Fruit fly (Drosophila melanogaster) whole organism, embryonic: ENCODE results near the gene CG4593.

Experiments
- Atf-2 ChIP-seq: fragments of 200-800 bp; sonication (Bioruptor generic); optimal IDR thresholded peaks from 2 replicates; lab custom pipeline; 2016; ENCODE audit warnings: missing biosample characterization, missing genetic modification characterization
- Bdp1 ChIP-seq: fragments of 200-800 bp; sonication (Bioruptor generic); optimal IDR thresholded peaks from 3 replicates; lab custom pipeline; 2016; ENCODE audit warnings: missing biosample characterization, missing genetic modification characterization
- CG10209 ChIP-seq: fragments of 200-800 bp; sonication (Bioruptor generic); optimal IDR thresholded peaks from 3 replicates; lab custom pipeline; 2017; ENCODE audit warnings: missing biosample characterization, mild to moderate bottlenecking, missing genetic modification characterization, missing genetic modification reagents
- CG10431 ChIP-seq: fragments of 200-800 bp; sonication (Bioruptor generic); optimal IDR thresholded peaks from 3 replicates; lab custom pipeline; 2018; ENCODE audit warnings: missing biosample characterization, mild to moderate bottlenecking, missing genetic modification characterization
- CG10543 ChIP-seq: fragments of 200-800 bp; sonication (Bioruptor generic); optimal IDR thresholded peaks from 3 replicates; lab custom pipeline; 2017; ENCODE audit warnings: missing biosample characterization, mild to moderate bottlenecking, missing genetic modification characterization, moderate library complexity
- CG11085 ChIP-seq: fragments of 200-800 bp; sonication (Bioruptor generic); IDR thresholded peaks from 2 replicates; pipeline ENCODE4 v1.3.6; 2022; ENCODE audit warnings: missing biosample characterization, missing genetic modification characterization
- CG11504 ChIP-seq: fragments of 200-800 bp; sonication (Bioruptor generic); optimal IDR thresholded peaks from 3 replicates; lab custom pipeline; 2019; ENCODE audit warnings: missing biosample characterization, mild to moderate bottlenecking, missing genetic modification characterization, moderate library complexity
- CG11695 ChIP-seq: fragments of 200-800 bp; sonication (Bioruptor generic); IDR thresholded peaks from 3 replicates; pipeline ENCODE4 v1.3.6; 2022; ENCODE audit warnings: missing biosample characterization, missing genetic modification characterization
- CG12942 ChIP-seq: fragments of 200-800 bp; sonication (Bioruptor generic); optimal IDR thresholded peaks from 3 replicates; lab custom pipeline; 2016; ENCODE audit warnings: missing biosample characterization, missing genetic modification characterization
- CG13424 ChIP-seq: fragments of 200-800 bp; sonication (Bioruptor generic); optimal IDR thresholded peaks from 2 replicates; lab custom pipeline; 2019; ENCODE audit warnings: missing biosample characterization, mild to moderate bottlenecking, missing genetic modification characterization, moderate library complexity
- CG13775 ChIP-seq: fragments of 200-800 bp; sonication (Bioruptor generic); optimal IDR thresholded peaks from 3 replicates; lab custom pipeline; 2017; ENCODE audit warnings: missing biosample characterization, mild to moderate bottlenecking, missing genetic modification characterization
- CG1602 ChIP-seq: fragments of 200-800 bp; sonication (Bioruptor generic); optimal IDR thresholded peaks from 3 replicates; lab custom pipeline; 2016; ENCODE audit warnings: missing biosample characterization, missing genetic modification characterization
- CG17802 ChIP-seq: fragments of 200-800 bp; sonication (Bioruptor generic); optimal IDR thresholded peaks from 2 replicates; lab custom pipeline; 2018; ENCODE audit warnings: missing biosample characterization, mild to moderate bottlenecking, missing genetic modification characterization, moderate library complexity
- CG2712 ChIP-seq: fragments of 200-800 bp; optimal IDR thresholded peaks from 3 replicates; lab custom pipeline; 2019; ENCODE audit warnings: missing biosample characterization, mild to moderate bottlenecking, missing genetic modification characterization, moderate library complexity
- CG3847 ChIP-seq: fragments of 200-800 bp; sonication (Bioruptor generic); IDR thresholded peaks from 2 replicates; pipeline ENCODE4 v1.3.6; 2022; ENCODE audit warnings: missing biosample characterization, missing genetic modification characterization
- CG42726 ChIP-seq: fragments of 200-800 bp; sonication (Bioruptor generic); IDR thresholded peaks from 2 replicates; pipeline ENCODE4 v1.3.6; 2022; ENCODE audit warnings: missing biosample characterization, missing genetic modification characterization; ENCODE audit not compliant: partially characterized antibody
- CG6791 ChIP-seq: fragments of 200-800 bp; sonication (Bioruptor generic); IDR thresholded peaks from 3 replicates; pipeline ENCODE4 v1.3.6; 2022; ENCODE audit warnings: missing biosample characterization, missing genetic modification characterization; ENCODE audit not compliant: partially characterized antibody
- CG7271 ChIP-seq: fragments of 200-800 bp; sonication (Bioruptor generic); optimal IDR thresholded peaks from 2 replicates; lab custom pipeline; 2018; ENCODE audit warnings: missing biosample characterization, mild to moderate bottlenecking, missing genetic modification characterization, moderate library complexity
- CG7556 ChIP-seq: fragments of 200-800 bp; sonication (Bioruptor generic); optimal IDR thresholded peaks from 2 replicates; lab custom pipeline; 2017; ENCODE audit warnings: missing biosample characterization, mild to moderate bottlenecking, missing genetic modification characterization
- CG8765 ChIP-seq: fragments of 200-800 bp; sonication (Bioruptor generic); IDR thresholded peaks from 2 replicates; pipeline ENCODE4 v1.3.6; 2022; ENCODE audit warnings: missing biosample characterization, missing genetic modification characterization
- CG9215 ChIP-seq: fragments of 200-800 bp; sonication (Bioruptor generic); IDR thresholded peaks from 2 replicates; pipeline ENCODE4 v1.3.6; 2022; ENCODE audit warnings: missing biosample characterization, missing genetic modification characterization
- Chrac-16 ChIP-seq: fragments of 200-800 bp; sonication (Bioruptor generic); optimal IDR thresholded peaks from 3 replicates; lab custom pipeline; 2016; ENCODE audit warnings: missing biosample characterization, missing genetic modification characterization
- D19A ChIP-seq: fragments of 200-800 bp; optimal IDR thresholded peaks from 3 replicates; lab custom pipeline; 2019; ENCODE audit warnings: missing biosample characterization, mild to moderate bottlenecking, missing genetic modification characterization, moderate library complexity
- D19B ChIP-seq: fragments of 200-800 bp; sonication (Bioruptor generic); optimal IDR thresholded peaks from 2 replicates; lab custom pipeline; 2017; ENCODE audit warnings: missing biosample characterization, mild to moderate bottlenecking, missing genetic modification characterization
- Dip3 ChIP-seq: fragments of 200-800 bp; sonication (Bioruptor generic); optimal IDR thresholded peaks from 3 replicates; lab custom pipeline; 2016; ENCODE audit warnings: missing biosample characterization, missing genetic modification characterization
- Elba2 ChIP-seq: fragments of 200-800 bp; sonication (Bioruptor generic); optimal IDR thresholded peaks from 3 replicates; lab custom pipeline; 2016; ENCODE audit warnings: missing biosample characterization, missing genetic modification characterization
- Hey ChIP-seq: fragments of 200-800 bp; sonication (Bioruptor generic); optimal IDR thresholded peaks from 3 replicates; lab custom pipeline; 2018; ENCODE audit warnings: missing biosample characterization, mild to moderate bottlenecking, missing genetic modification characterization
- Hsf ChIP-seq: fragments of 200-800 bp; sonication (Bioruptor generic); optimal IDR thresholded peaks from 3 replicates; lab custom pipeline; 2016; ENCODE audit warnings: missing biosample characterization, missing genetic modification characterization
- Nf-YC ChIP-seq: fragments of 200-800 bp; optimal IDR thresholded peaks from 3 replicates; lab custom pipeline; 2019; ENCODE audit warnings: missing biosample characterization, mild to moderate bottlenecking, missing genetic modification characterization, moderate library complexity
- Oli ChIP-seq: fragments of 200-800 bp; sonication (Bioruptor generic); optimal IDR thresholded peaks from 2 replicates; lab custom pipeline; 2018; ENCODE audit warnings: missing biosample characterization, mild to moderate bottlenecking, missing genetic modification characterization, moderate library complexity
- Sox102F ChIP-seq: fragments of 200-800 bp; sonication (Bioruptor generic); optimal IDR thresholded peaks from 2 replicates; lab custom pipeline; 2018; ENCODE audit warnings: missing biosample characterization, mild to moderate bottlenecking, missing genetic modification characterization, moderate library complexity
- Usf ChIP-seq: fragments of 200-800 bp; sonication (Bioruptor generic); optimal IDR thresholded peaks from 2 replicates; lab custom pipeline; 2017; ENCODE audit warnings: missing genotype, missing biosample characterization, missing genetic modification characterization
- Xrp1 ChIP-seq: fragments of 200-800 bp; sonication (Bioruptor generic); IDR thresholded peaks from 2 replicates; pipeline ENCODE4 v1.3.6; 2022; ENCODE audit warnings: missing biosample characterization, missing genetic modification characterization
- br ChIP-seq: fragments of >200 bp; optimal IDR thresholded peaks from 2 replicates; lab custom pipeline; 2017
- bsh ChIP-seq, 2 experiments: fragments of 200-800 bp; sonication (Bioruptor generic); optimal IDR thresholded peaks; 2 replicates each; lab custom pipeline; 2017 to 2018; ENCODE audit warnings: mild to moderate bottlenecking in 2 of 2, missing biosample characterization in 2 of 2, missing genetic modification characterization in 2 of 2, moderate library complexity in 1 of 2
- cato ChIP-seq: fragments of 200-800 bp; sonication (Bioruptor generic); optimal IDR thresholded peaks from 2 replicates; lab custom pipeline; 2016; ENCODE audit warnings: missing biosample characterization, missing genetic modification characterization, borderline replicate concordance
- caup ChIP-seq: fragments of 200-800 bp; sonication (Bioruptor generic); optimal IDR thresholded peaks from 3 replicates; lab custom pipeline; 2017; ENCODE audit warnings: missing biosample characterization, mild to moderate bottlenecking, missing genetic modification characterization, moderate library complexity; ENCODE audit not compliant: severe bottlenecking
- chif ChIP-seq, 2 experiments: fragments of 200-800 bp; sonication (Bioruptor generic); optimal IDR thresholded peaks; 3 replicates each; lab custom pipeline; 2016; ENCODE audit warnings: missing biosample characterization in 2 of 2, missing genetic modification characterization in 2 of 2
- corto ChIP-seq: fragments of 200-800 bp; sonication (Bioruptor generic); optimal IDR thresholded peaks from 2 replicates; lab custom pipeline; 2016; ENCODE audit warnings: missing biosample characterization, mild to moderate bottlenecking, missing genetic modification characterization, moderate library complexity
- dysf ChIP-seq: fragments of 200-800 bp; sonication (Bioruptor generic); IDR thresholded peaks from 3 replicates; pipeline ENCODE4 v1.3.6; 2022; ENCODE audit warnings: missing biosample characterization, missing genetic modification characterization
- fd64A ChIP-seq: fragments of 200-800 bp; sonication (Bioruptor generic); optimal IDR thresholded peaks from 3 replicates; lab custom pipeline; 2018; ENCODE audit warnings: missing biosample characterization, mild to moderate bottlenecking, missing genetic modification characterization
- kah ChIP-seq: fragments of 200-800 bp; sonication (Bioruptor generic); optimal IDR thresholded peaks from 2 replicates; lab custom pipeline; 2018; ENCODE audit warnings: missing biosample characterization, mild to moderate bottlenecking, missing genetic modification characterization
- pita ChIP-seq: fragments of 200-800 bp; sonication (Bioruptor generic); optimal IDR thresholded peaks from 2 replicates; lab custom pipeline; 2017; ENCODE audit warnings: missing biosample characterization, mild to moderate bottlenecking, missing genetic modification characterization
- pros ChIP-seq: fragments of 200-800 bp; sonication (Bioruptor generic); optimal IDR thresholded peaks from 3 replicates; lab custom pipeline; 2019; ENCODE audit warnings: missing biosample characterization, mild to moderate bottlenecking, missing genetic modification characterization, moderate library complexity
- pum ChIP-seq: fragments of 200-800 bp; sonication (Bioruptor generic); optimal IDR thresholded peaks from 2 replicates; lab custom pipeline; 2016; ENCODE audit warnings: missing biosample characterization, missing genetic modification characterization
- ro ChIP-seq: fragments of 200-800 bp; sonication (Bioruptor generic); IDR thresholded peaks from 2 replicates; pipeline ENCODE4 v1.3.6; 2022; ENCODE audit warnings: missing biosample characterization, missing genetic modification characterization
- stwl ChIP-seq: fragments of 200-800 bp; sonication (Bioruptor generic); optimal IDR thresholded peaks from 3 replicates; lab custom pipeline; 2018; ENCODE audit warnings: missing biosample characterization, mild to moderate bottlenecking, missing genetic modification characterization, moderate library complexity
- tin ChIP-seq: fragments of 200-800 bp; sonication (Bioruptor generic); optimal IDR thresholded peaks from 3 replicates; lab custom pipeline; 2016; ENCODE audit warnings: missing biosample characterization, missing genetic modification characterization
- unc-4 ChIP-seq: fragments of 200-800 bp; sonication (Bioruptor generic); IDR thresholded peaks from 2 replicates; pipeline ENCODE4 v1.3.6; 2022; ENCODE audit warnings: missing biosample characterization, missing genetic modification characterization; ENCODE audit not compliant: partially characterized antibody
- usp ChIP-seq: fragments of >200 bp; optimal IDR thresholded peaks from 2 replicates; lab custom pipeline; 2017; ENCODE audit warnings: missing biosample characterization, missing genetic modification characterization
- yki ChIP-seq: fragments of >200 bp; optimal IDR thresholded peaks from 3 replicates; lab custom pipeline; 2018
- zen ChIP-seq: fragments of 200-800 bp; sonication (Bioruptor generic); optimal IDR thresholded peaks from 3 replicates; lab custom pipeline; 2018; ENCODE audit warnings: missing biosample characterization, mild to moderate bottlenecking, missing genetic modification characterization, moderate library complexity

Gene CG4593

DNA sequence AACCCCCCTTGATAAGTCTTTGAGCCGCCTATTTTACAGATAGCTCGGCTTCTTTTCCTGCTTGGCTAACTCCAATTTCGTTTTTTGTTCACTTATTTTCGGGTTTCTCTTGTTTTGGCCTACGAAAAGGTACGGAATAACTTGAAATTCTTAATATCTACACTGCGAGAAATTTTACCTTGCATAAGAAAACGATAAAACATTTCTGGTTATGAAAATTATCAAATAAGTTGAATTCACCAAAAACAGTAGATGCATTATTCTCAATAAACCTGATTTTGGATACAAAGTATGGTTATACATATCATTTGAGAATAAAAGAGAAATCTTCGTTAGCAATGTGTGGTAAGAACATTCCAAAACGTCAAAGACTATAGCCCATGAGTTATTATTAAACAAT is 31.6 kb upstream of the CG4593 start (continued):
- TF ChIP-seq CG2712 (tag; lab: Kevin White, UChicago) (peak; percentile 64), CG42726 (GFP tag; lab: Robert Waterston, UW) (no peak), CG10543 (GFP tag; lab: Kevin White, UChicago) (no peak), Bdp1 (GFP tag; lab: Kevin White, UChicago) (no peak), ro (no peak), D19A (tag; lab: Kevin White, UChicago) (peak; percentile 32), Oli (peak; percentile 38), pum (GFP tag; lab: Kevin White, UChicago) (no peak), fd64A (GFP tag; lab: Kevin White, UChicago) (no peak), Chrac-16 (GFP tag; lab: Kevin White, UChicago) (no peak), pita (GFP tag; lab: Kevin White, UChicago) (no peak), Hsf (peak; percentile 42), CG11085 (GFP tag; lab: Robert Waterston, UW) (no peak), CG17802 (tag; lab: Kevin White, UChicago) (no peak), CG9215 (no peak), zen (tag; lab: Kevin White, UChicago) (peak; percentile 25), CG1602 (GFP tag; lab: Kevin White, UChicago) (no peak), yki (lab: Kevin White, UChicago) (no peak), cato (GFP tag; lab: Kevin White, UChicago) (no peak), CG10209 (GFP tag; lab: Kevin White, UChicago) (peak; percentile 7), Sox102F (GFP tag; lab: Kevin White, UChicago) (peak; percentile 50), CG3847 (no peak), CG13775 (peak; percentile 24), D19B (no peak), br (lab: Kevin White, UChicago) (no peak), usp (GFP tag; lab: Kevin White, UChicago) (no peak), Atf-2 (GFP tag; lab: Kevin White, UChicago) (no peak), bsh (GFP tag; optimal IDR thresholded peaks at IDR 0.05; lab: Kevin White, UChicago) (peak in 1 of 2 experiments; percentile 62), dysf (GFP tag; lab: Robert Waterston, UW) (no peak), Dip3 (GFP tag; lab: Kevin White, UChicago) (no peak), unc-4 (no peak), CG7271 (tag; lab: Kevin White, UChicago) (no peak), CG6791 (GFP tag; lab: Robert Waterston, UW) (no peak), CG7556 (GFP tag; lab: Kevin White, UChicago) (peak; percentile 5), Nf-YC (tag; lab: Kevin White, UChicago) (no peak), pros (GFP tag; lab: Kevin White, UChicago) (peak; percentile 0), chif (GFP tag; optimal IDR thresholded peaks at IDR 0.05; lab: Kevin White, UChicago) (peak in 1 of 2 experiments; percentile 20), CG11695 (peak; percentile 42; the same call in 1 of the 3 replicates), CG12942 (GFP tag; lab: Kevin White, UChicago) (no peak), Hey (no peak), caup (GFP tag; lab: Kevin White, UChicago) (no peak), Xrp1 (peak; percentile 60), CG10431 (no peak), CG13424 (tag; lab: Kevin White, UChicago) (peak; percentile 19), CG8765 (GFP tag; lab: Robert Waterston, UW) (no peak), tin (no peak), corto (no peak), Usf (GFP tag; lab: Kevin White, UChicago) (no peak), CG11504 (tag; lab: Kevin White, UChicago) (peak; percentile 58), Elba2 (GFP tag; lab: Kevin White, UChicago) (no peak), kah (GFP tag; lab: Kevin White, UChicago) (no peak), stwl (tag; lab: Kevin White, UChicago) (no peak)
